Fruit fly (Drosophila melanogaster) whole organism, adult: ENCODE measurements around the gene CG13108.

ENCODE experiments used
- CG11617 ChIP-seq: fragments of 200-800 bp; sonication (Bioruptor generic); optimal IDR thresholded peaks from 2 replicates; lab custom pipeline; 2017; ENCODE audit warnings: mild to moderate bottlenecking, missing biosample characterization, missing genetic modification reagents, missing genetic modification characterization
- CG12768 ChIP-seq: fragments of 200-800 bp; sonication (Bioruptor generic); optimal IDR thresholded peaks from 2 replicates; lab custom pipeline; 2017; ENCODE audit warnings: missing biosample characterization, missing genetic modification characterization, mild to moderate bottlenecking, moderate library complexity, missing genetic modification reagents
- CG14711 ChIP-seq: fragments of 200-800 bp; sonication (Bioruptor generic); optimal IDR thresholded peaks from 2 replicates; lab custom pipeline; 2018; ENCODE audit warnings: missing biosample characterization, mild to moderate bottlenecking, missing genetic modification characterization, moderate library complexity
- CG1620 ChIP-seq: fragments of 200-800 bp; sonication (Bioruptor generic); optimal IDR thresholded peaks from 2 replicates; lab custom pipeline; 2016; ENCODE audit warnings: missing biosample characterization, missing genetic modification characterization
- CG33017 ChIP-seq: fragments of 200-800 bp; sonication (Bioruptor generic); optimal IDR thresholded peaks from 2 replicates; lab custom pipeline; 2018; ENCODE audit warnings: missing biosample characterization, mild to moderate bottlenecking, missing genetic modification characterization, moderate library complexity
- CG5204 ChIP-seq: fragments of 200-800 bp; sonication (Bioruptor generic); optimal IDR thresholded peaks from 2 replicates; lab custom pipeline; 2016; ENCODE audit warnings: missing biosample characterization, missing genetic modification characterization
- CG7045 ChIP-seq: fragments of 200-800 bp; sonication (Bioruptor generic); optimal IDR thresholded peaks from 2 replicates; lab custom pipeline; 2017; ENCODE audit warnings: missing biosample characterization, mild to moderate bottlenecking, missing genetic modification characterization
- CG7101 ChIP-seq: fragments of 200-800 bp; sonication (Bioruptor generic); optimal IDR thresholded peaks from 2 replicates; lab custom pipeline; 2018; ENCODE audit warnings: missing biosample characterization, mild to moderate bottlenecking, missing genetic modification characterization, moderate library complexity
- Clk ChIP-seq: fragments of 200-800 bp; sonication (Bioruptor generic); optimal IDR thresholded peaks from 2 replicates; lab custom pipeline; 2017; ENCODE audit warnings: missing biosample characterization, missing genetic modification characterization
- Crg-1 ChIP-seq: fragments of 200-800 bp; sonication (Bioruptor generic); optimal IDR thresholded peaks from 2 replicates; lab custom pipeline; 2016; ENCODE audit warnings: missing biosample characterization, missing genetic modification characterization
- Hr96 ChIP-seq: fragments of 200-800 bp; sonication (Bioruptor generic); optimal IDR thresholded peaks from 2 replicates; lab custom pipeline; 2016; ENCODE audit warnings: missing biosample characterization, missing genetic modification characterization
- Mnt ChIP-seq: fragments of 200-800 bp; sonication (Bioruptor generic); optimal IDR thresholded peaks from 2 replicates; lab custom pipeline; 2016; ENCODE audit warnings: missing biosample characterization, mild to moderate bottlenecking, missing genetic modification characterization
- bab1 ChIP-seq: fragments of 200-800 bp; sonication (Bioruptor generic); optimal IDR thresholded peaks from 3 replicates; lab custom pipeline; 2019; ENCODE audit warnings: missing biosample characterization, mild to moderate bottlenecking, missing genetic modification characterization, moderate library complexity
- cic ChIP-seq: fragments of 200-800 bp; sonication (Bioruptor generic); optimal IDR thresholded peaks from 2 replicates; lab custom pipeline; 2017; ENCODE audit warnings: missing biosample characterization, mild to moderate bottlenecking, missing genetic modification characterization, moderate library complexity
- cnc ChIP-seq, 2 experiments: fragments of >200 bp; optimal IDR thresholded peaks; 2 replicates each; lab custom pipeline; 2017
- kay ChIP-seq: fragments of 200-800 bp; sonication (Bioruptor generic); peaks from one replicate; lab custom pipeline; 2016; ENCODE audit warnings: missing biosample characterization, missing genetic modification characterization, borderline replicate concordance
- ovo ChIP-seq: fragments of 200-800 bp; sonication (Bioruptor generic); optimal IDR thresholded peaks from 2 replicates; lab custom pipeline; 2016; ENCODE audit warnings: missing biosample characterization, missing genetic modification characterization
- pad ChIP-seq: fragments of 200-800 bp; sonication (Bioruptor generic); optimal IDR thresholded peaks from 3 replicates; lab custom pipeline; 2017; ENCODE audit warnings: missing biosample characterization, missing genetic modification characterization, mild to moderate bottlenecking, moderate library complexity, missing genetic modification reagents
- tj ChIP-seq: fragments of 200-800 bp; sonication (Bioruptor generic); optimal IDR thresholded peaks from 3 replicates; lab custom pipeline; 2017; ENCODE audit warnings: missing biosample characterization, mild to moderate bottlenecking, missing genetic modification characterization, moderate library complexity
- toe ChIP-seq: fragments of 200-800 bp; sonication (Bioruptor generic); optimal IDR thresholded peaks from 2 replicates; lab custom pipeline; 2016; ENCODE audit warnings: missing biosample characterization, missing genetic modification characterization

CG13108 gene

dm6 chr2L:9168014-9168651, 4.1 kb downstream of the CG13108 start:
- peak; percentile 47 for TF ChIP-seq CG1620 (GFP tag; lab: Kevin White, UChicago)
- TF ChIP-seq CG12768, result no peak
- peak; percentile 81 for TF ChIP-seq CG14711 (tag; lab: Kevin White, UChicago)
- peak; percentile 27 for TF ChIP-seq Mnt
- TF ChIP-seq tj (GFP tag; lab: Kevin White, UChicago), result peak; percentile 95
- no peak for TF ChIP-seq CG5204 (GFP tag; lab: Kevin White, UChicago)
- peak; percentile 27 for TF ChIP-seq CG7045 (GFP tag; lab: Kevin White, UChicago)
- no peak for TF ChIP-seq Clk (GFP tag; lab: Kevin White, UChicago)
- TF ChIP-seq bab1 (GFP tag; lab: Kevin White, UChicago), result peak; percentile 95
- peak; percentile 82 for TF ChIP-seq kay (GFP tag; lab: Kevin White, UChicago)
- TF ChIP-seq CG11617 (GFP tag; lab: Kevin White, UChicago), result peak; percentile 67
- TF ChIP-seq Hr96 (GFP tag; lab: Kevin White, UChicago), result peak; percentile 16
- TF ChIP-seq Crg-1, result no peak
- TF ChIP-seq toe (GFP tag; lab: Kevin White, UChicago), result no peak
- no peak for TF ChIP-seq cic
- peak; percentile 57 for TF ChIP-seq pad (GFP tag; lab: Kevin White, UChicago)
- no peak for TF ChIP-seq cnc (optimal IDR thresholded peaks at IDR 0.05; lab: Kevin White, UChicago)
- peak; percentile 27 for TF ChIP-seq ovo (GFP tag; lab: Kevin White, UChicago)
- peak; percentile 41 for TF ChIP-seq CG33017 (tag; lab: Kevin White, UChicago)
- TF ChIP-seq CG7101 (tag; lab: Kevin White, UChicago), result peak; percentile 82

- no peak for TF ChIP-seq CG1620 (GFP tag; lab: Kevin White, UChicago)
- no peak for TF ChIP-seq cnc (optimal IDR thresholded peaks at IDR 0.05; lab: Kevin White, UChicago)
- TF ChIP-seq Crg-1, result no peak
- TF ChIP-seq tj (GFP tag; lab: Kevin White, UChicago), result no peak
- no peak for TF ChIP-seq kay (GFP tag; lab: Kevin White, UChicago)
- no peak for TF ChIP-seq pad (GFP tag; lab: Kevin White, UChicago)
- TF ChIP-seq CG7045 (GFP tag; lab: Kevin White, UChicago), result no peak
- no peak for TF ChIP-seq CG7101 (tag; lab: Kevin White, UChicago)
Measured at dm6 chr2L:9172866-9173265, 8.8 kb downstream of the CG13108 start.

- no peak for TF ChIP-seq CG7045 (GFP tag; lab: Kevin White, UChicago)
- no peak for TF ChIP-seq CG7101 (tag; lab: Kevin White, UChicago)
- no peak for TF ChIP-seq CG1620 (GFP tag; lab: Kevin White, UChicago)
- no peak for TF ChIP-seq toe (GFP tag; lab: Kevin White, UChicago)
- TF ChIP-seq cic, result no peak
- no peak for TF ChIP-seq CG33017 (tag; lab: Kevin White, UChicago)
- TF ChIP-seq Crg-1, result no peak
- no peak for TF ChIP-seq Hr96 (GFP tag; lab: Kevin White, UChicago)
Measured at dm6 chr2L:9173343-9173742, 9.3 kb downstream of the CG13108 start.

- TF ChIP-seq Hr96 (GFP tag; lab: Kevin White, UChicago) (no peak), ovo (GFP tag; lab: Kevin White, UChicago) (no peak), tj (GFP tag; lab: Kevin White, UChicago) (peak; percentile 92)
Measured at dm6 chr2L:9173857-9174593, 10.0 kb downstream of the CG13108 start.

dm6 chr2L:9175172-9175571, 11.1 kb downstream of the CG13108 start:
- TF ChIP-seq tj (GFP tag; lab: Kevin White, UChicago) (peak; percentile 77), CG1620 (GFP tag; lab: Kevin White, UChicago) (no peak), kay (GFP tag; lab: Kevin White, UChicago) (peak; percentile 99), toe (GFP tag; lab: Kevin White, UChicago) (peak; percentile 85), Mnt (peak; percentile 50), CG7101 (tag; lab: Kevin White, UChicago) (peak; percentile 61), CG11617 (GFP tag; lab: Kevin White, UChicago) (peak; percentile 72), ovo (GFP tag; lab: Kevin White, UChicago) (peak; percentile 60), CG5204 (GFP tag; lab: Kevin White, UChicago) (peak; percentile 55), CG12768 (peak; percentile 88), Hr96 (GFP tag; lab: Kevin White, UChicago) (peak; percentile 42), CG7045 (GFP tag; lab: Kevin White, UChicago) (peak; percentile 75), cnc (optimal IDR thresholded peaks at IDR 0.05; lab: Kevin White, UChicago) (no peak), CG14711 (tag; lab: Kevin White, UChicago) (peak; percentile 27), bab1 (GFP tag; lab: Kevin White, UChicago) (peak; percentile 95), Clk (GFP tag; lab: Kevin White, UChicago) (peak; percentile 86), CG33017 (tag; lab: Kevin White, UChicago) (peak; percentile 87), cic (peak; percentile 96), Crg-1 (no peak), pad (GFP tag; lab: Kevin White, UChicago) (no peak)

dm6 chr2L:9176114-9176553, 12.1 kb downstream of the CG13108 start:
- TF ChIP-seq CG7101 (tag; lab: Kevin White, UChicago) (peak; percentile 40), kay (GFP tag; lab: Kevin White, UChicago) (no peak), CG12768 (peak; percentile 77), toe (GFP tag; lab: Kevin White, UChicago) (no peak), pad (GFP tag; lab: Kevin White, UChicago) (peak; percentile 61), tj (GFP tag; lab: Kevin White, UChicago) (peak; percentile 71), bab1 (GFP tag; lab: Kevin White, UChicago) (peak; percentile 80), CG1620 (GFP tag; lab: Kevin White, UChicago) (no peak), CG14711 (tag; lab: Kevin White, UChicago) (peak; percentile 47), Crg-1 (no peak), Clk (GFP tag; lab: Kevin White, UChicago) (peak; percentile 41), CG33017 (tag; lab: Kevin White, UChicago) (peak; percentile 70), cic (peak; percentile 63), Mnt (peak; percentile 76), CG11617 (GFP tag; lab: Kevin White, UChicago) (peak; percentile 37), CG5204 (GFP tag; lab: Kevin White, UChicago) (no peak), ovo (GFP tag; lab: Kevin White, UChicago) (no peak), cnc (optimal IDR thresholded peaks at IDR 0.05; lab: Kevin White, UChicago) (no peak), CG7045 (GFP tag; lab: Kevin White, UChicago) (peak; percentile 7), Hr96 (GFP tag; lab: Kevin White, UChicago) (no peak)
